Worm (Caenorhabditis elegans): ENCODE results near the gene phy-4.

phy-4 gene

DNA sequence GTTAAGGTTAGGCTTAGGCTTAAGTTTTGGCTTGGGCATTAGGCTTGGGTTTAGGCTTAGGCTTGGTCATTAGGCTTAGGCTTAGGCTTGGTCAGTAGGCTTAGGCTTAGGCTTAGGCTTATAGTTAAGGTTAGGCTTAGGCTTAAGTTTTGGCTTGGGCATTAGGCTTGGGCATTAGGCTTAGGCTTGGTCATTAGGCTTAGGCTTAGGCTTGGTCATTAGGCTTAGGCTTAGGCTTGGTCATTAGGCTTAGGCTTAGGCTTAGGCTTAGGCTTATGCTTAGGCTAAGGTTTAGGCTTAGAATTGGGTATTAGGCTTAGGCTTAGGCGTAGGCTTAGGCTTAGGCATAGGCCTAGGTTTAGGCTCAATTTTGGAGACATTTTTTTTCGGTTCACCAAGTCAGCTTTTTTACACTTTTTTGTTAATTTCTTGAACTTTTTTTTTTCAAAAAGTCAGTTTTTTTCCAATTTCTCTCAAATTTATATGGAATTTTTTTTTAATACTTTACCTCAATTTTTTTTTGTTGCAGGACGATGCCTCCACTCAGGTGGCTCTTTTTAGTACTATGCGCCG, 10.8 kb downstream of the phy-4 start, which contains the start of gene Y43F8B.3:
TSS of gene Y43F8B.3 (plus strand) at position 523 of the 573 bp plus-strand sequence.
- TF ChIP-seq hlh-17 (GFP tag; optimal IDR thresholded peaks at IDR 0.05; ENCODE audit: borderline replicate concordance) (no peak), unc-98 (GFP tag; IDR thresholded peaks at IDR 0.05) (no peak), Y116A8C.19 (tag; optimal IDR thresholded peaks at IDR 0.05; ENCODE audit: borderline replicate concordance) (no peak), zip-4 (GFP tag; optimal IDR thresholded peaks at IDR 0.05) (no peak), nhr-28 (tag; optimal IDR thresholded peaks at IDR 0.05) (no peak), nhr-12 (tag; optimal IDR thresholded peaks at IDR 0.05) (no peak), irx-1 (tag; optimal IDR thresholded peaks at IDR 0.05) (no peak), ets-5 (GFP tag; IDR thresholded peaks at IDR 0.05) (no peak), tlp-1 (tag; optimal IDR thresholded peaks at IDR 0.05) (no peak), sox-4 (tag; optimal IDR thresholded peaks at IDR 0.05) (no peak), hpl-2 (GFP tag; optimal IDR thresholded peaks at IDR 0.05) (no peak), unc-130 (tag; optimal IDR thresholded peaks at IDR 0.05) (no peak), nhr-71 (tag; optimal IDR thresholded peaks at IDR 0.05) (no peak), ceh-63 (GFP tag; optimal IDR thresholded peaks at IDR 0.05) (no peak)

DNA sequence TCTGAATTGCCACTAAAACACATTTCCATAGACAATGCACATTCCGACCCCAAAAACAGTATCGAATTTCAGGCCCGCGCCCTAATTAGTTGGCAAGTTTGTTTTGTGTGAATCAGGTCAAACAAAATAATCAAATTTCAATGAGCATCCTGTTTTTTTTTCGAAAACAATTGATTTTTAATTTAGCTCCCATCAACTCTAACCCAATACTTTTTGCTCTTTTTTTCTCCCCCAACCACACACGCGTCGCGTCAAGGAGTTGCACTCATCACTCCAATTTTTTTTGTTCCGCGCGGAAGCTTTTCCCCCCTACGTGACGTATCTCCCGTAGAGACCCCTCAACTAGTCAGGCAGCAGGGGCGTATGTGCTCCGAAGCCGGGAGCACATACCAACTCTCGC, 12.1 kb downstream of the phy-4 start:
- no peak for TF ChIP-seq ama-1 (optimal IDR thresholded peaks at IDR 0.05)
- TF ChIP-seq sup-37 (GFP tag; optimal IDR thresholded peaks at IDR 0.05): no peak
- no peak for TF ChIP-seq dsc-1 (tag; optimal IDR thresholded peaks at IDR 0.05)
- no peak for TF ChIP-seq ceh-63 (GFP tag; optimal IDR thresholded peaks at IDR 0.05)
- no peak for TF ChIP-seq mdl-1 (tag; optimal IDR thresholded peaks at IDR 0.05)
- no peak for TF ChIP-seq zag-1 (tag; optimal IDR thresholded peaks at IDR 0.05)
- TF ChIP-seq jun-1 (tag; optimal IDR thresholded peaks at IDR 0.05): no peak
- TF ChIP-seq C16A3.4 (tag; optimal IDR thresholded peaks at IDR 0.05): no peak
- no peak for TF ChIP-seq dpl-1 (GFP tag; optimal IDR thresholded peaks at IDR 0.05)
- no peak for TF ChIP-seq blmp-1 (tag; optimal IDR thresholded peaks at IDR 0.05)
- TF ChIP-seq alr-1 (tag; optimal IDR thresholded peaks at IDR 0.05; ENCODE audit: borderline replicate concordance): no peak

DNA sequence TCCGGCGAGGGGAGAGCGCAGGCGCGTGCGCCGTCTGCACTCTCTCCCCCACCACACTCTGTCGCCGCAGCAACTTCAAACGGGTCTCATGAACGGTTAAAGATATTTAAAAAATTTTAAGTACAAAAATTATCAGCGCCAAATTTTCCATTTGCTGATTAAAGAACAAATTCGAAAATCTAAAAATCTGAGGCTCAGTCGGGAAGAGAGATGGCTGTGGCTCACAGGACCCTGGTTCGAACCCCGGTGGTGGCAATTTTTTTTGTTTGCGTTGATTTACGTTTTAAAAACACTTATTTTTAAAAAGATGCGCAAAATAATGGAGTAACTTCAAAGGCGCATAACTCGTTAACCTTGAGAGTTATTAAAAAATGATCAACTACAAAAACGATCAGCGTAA, 16.4 kb downstream of the phy-4 start:
- no peak for TF ChIP-seq irx-1 (tag; optimal IDR thresholded peaks at IDR 0.05)
- TF ChIP-seq lin-15B (tag; optimal IDR thresholded peaks at IDR 0.05): no peak
- no peak for TF ChIP-seq unc-130 (tag; optimal IDR thresholded peaks at IDR 0.05)
- TF ChIP-seq aha-1 (tag; optimal IDR thresholded peaks at IDR 0.05): no peak
- TF ChIP-seq fkh-8 (tag; optimal IDR thresholded peaks at IDR 0.05): no peak
- TF ChIP-seq Y116A8C.19 (tag; optimal IDR thresholded peaks at IDR 0.05; ENCODE audit: borderline replicate concordance): no peak
- TF ChIP-seq skn-1 (tag; optimal IDR thresholded peaks at IDR 0.05): no peak
- no peak for TF ChIP-seq tbx-2 (tag; optimal IDR thresholded peaks at IDR 0.05)

DNA sequence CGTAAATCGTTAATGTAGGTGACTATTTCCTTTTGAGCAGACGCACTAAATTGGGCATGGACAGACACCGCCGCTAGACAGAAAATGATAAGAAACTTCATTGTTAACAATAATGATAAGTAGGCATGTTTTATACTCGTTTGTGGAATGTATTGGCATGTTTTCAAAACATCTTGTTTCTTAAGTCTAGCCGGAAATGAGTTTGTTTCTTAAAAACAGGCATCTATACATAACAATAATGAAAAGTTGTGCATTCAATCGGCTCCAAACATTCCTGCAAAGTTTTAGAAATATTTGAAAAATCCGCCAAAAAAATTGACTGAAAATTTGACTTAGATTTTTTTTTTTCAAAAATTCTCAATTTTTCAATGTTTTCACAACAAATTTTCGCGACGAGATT, 17.9 kb downstream of the phy-4 start, which contains the start of gene scl-21:
TSS of gene scl-21 (minus strand) at position 101 of the 400 bp plus-strand sequence.
- TF ChIP-seq ces-1 (GFP tag; optimal IDR thresholded peaks at IDR 0.05) (no peak), sox-4 (tag; optimal IDR thresholded peaks at IDR 0.05) (no peak), nhr-12 (tag; optimal IDR thresholded peaks at IDR 0.05) (no peak), ama-1 (optimal IDR thresholded peaks at IDR 0.05) (no peak), lir-3 (tag; optimal IDR thresholded peaks at IDR 0.05; ENCODE audit: poor library complexity) (no peak)

DNA sequence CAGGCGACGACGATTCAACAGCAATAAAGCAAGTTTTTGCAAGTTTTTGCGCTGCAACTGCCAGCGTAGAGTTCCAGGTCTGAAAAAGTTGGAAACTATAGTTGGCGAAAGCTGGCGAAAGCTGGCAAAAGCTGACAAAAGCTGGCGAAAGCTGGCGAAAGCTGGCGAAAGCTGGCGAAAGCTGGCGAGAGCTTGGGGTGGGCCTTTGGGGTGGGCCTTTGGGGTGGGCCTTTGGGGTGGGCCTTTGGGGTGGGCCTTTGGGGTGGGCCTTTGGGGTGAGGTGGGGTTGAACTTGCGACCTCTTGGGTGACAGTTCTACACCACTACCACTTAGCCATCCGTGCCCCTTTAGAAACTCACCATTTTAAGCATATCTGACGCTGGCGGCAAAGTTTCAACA, 18.3 kb downstream of the phy-4 start:
- TF ChIP-seq mab-9 (GFP tag; IDR thresholded peaks at IDR 0.05): no peak
- no peak for TF ChIP-seq blmp-1 (tag; optimal IDR thresholded peaks at IDR 0.05)
- TF ChIP-seq ets-5 (GFP tag; IDR thresholded peaks at IDR 0.05): no peak
- TF ChIP-seq swsn-7 (tag; optimal IDR thresholded peaks at IDR 0.05): no peak
- no peak for TF ChIP-seq ceh-88 (GFP tag; IDR thresholded peaks at IDR 0.05)
- no peak for TF ChIP-seq Y116A8C.19 (tag; optimal IDR thresholded peaks at IDR 0.05; ENCODE audit: borderline replicate concordance)
- no peak for TF ChIP-seq nhr-76 (tag; optimal IDR thresholded peaks at IDR 0.05)
- TF ChIP-seq nhr-47 (tag; optimal IDR thresholded peaks at IDR 0.05): no peak
- no peak for TF ChIP-seq ceh-8 (GFP tag; optimal IDR thresholded peaks at IDR 0.05)
- TF ChIP-seq sox-4 (tag; optimal IDR thresholded peaks at IDR 0.05): no peak
- TF ChIP-seq fkh-8 (tag; optimal IDR thresholded peaks at IDR 0.05): no peak

Measured in whole organism, L1 larva.